Fruit fly (Drosophila melanogaster): ENCODE results near the gene CG14406.

DNA sequence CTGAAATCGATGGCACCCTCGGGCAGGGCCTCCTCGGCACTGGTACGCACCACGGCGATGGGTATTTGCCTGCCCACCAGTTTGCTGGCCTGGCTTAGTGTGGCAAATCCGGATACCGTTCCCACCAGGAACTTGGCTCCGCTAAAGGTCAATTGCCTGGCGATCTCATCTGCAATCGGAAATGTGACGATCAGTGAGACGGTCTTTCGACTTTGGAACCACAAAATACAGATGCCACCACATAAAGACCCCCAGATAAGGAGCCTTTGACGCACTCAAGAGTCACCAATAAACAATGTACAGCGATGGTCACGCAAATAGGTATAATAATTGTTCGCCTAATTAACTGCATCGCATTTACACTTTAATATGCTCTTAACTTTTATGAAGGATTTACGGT, 25.6 kb upstream of the CG14406 start:
- TF ChIP-seq Hr39 (GFP tag; optimal IDR thresholded peaks at IDR 0.05) (no peak), lz (GFP tag; optimal IDR thresholded peaks at IDR 0.05) (no peak), Met (GFP tag; optimal IDR thresholded peaks at IDR 0.05) (no peak), CG6792 (GFP tag; optimal IDR thresholded peaks at IDR 0.05) (no peak), CG34406 (GFP tag; optimal IDR thresholded peaks at IDR 0.05) (no peak)
